Worm (Caenorhabditis elegans): ENCODE data around the gene F40B5.2.

F40B5.2 gene

DNA sequence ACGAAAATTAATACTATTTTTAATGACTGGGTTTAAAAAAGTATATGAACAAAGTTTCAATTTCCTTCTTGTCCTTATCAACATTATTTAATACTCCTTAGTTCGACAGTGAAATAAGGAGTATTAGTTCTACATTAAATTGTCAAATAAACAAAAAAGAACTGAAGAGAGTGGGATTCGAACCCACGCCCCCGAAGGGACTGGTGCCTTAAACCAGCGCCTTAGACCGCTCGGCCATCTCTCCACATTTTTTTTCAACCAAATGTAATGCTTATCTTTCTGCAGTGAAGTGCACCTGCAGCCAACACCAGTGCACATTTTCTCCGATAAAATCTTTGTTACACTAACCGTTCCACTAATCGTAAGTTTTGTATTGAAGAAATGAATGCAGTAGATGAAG is 51.6 kb downstream of the F40B5.2 start (continued):
- TF ChIP-seq ztf-22 (GFP tag; optimal IDR thresholded peaks at IDR 0.05) (no peak), F57C9.4 (tag; optimal IDR thresholded peaks at IDR 0.05) (no peak), dpl-1 (GFP tag; optimal IDR thresholded peaks at IDR 0.05) (no peak), lin-40 (tag; optimal IDR thresholded peaks at IDR 0.05) (no peak), ztf-18 (tag; optimal IDR thresholded peaks at IDR 0.05) (peak; percentile 36), K11D2.4 (GFP tag; IDR thresholded peaks at IDR 0.05) (no peak), lag-1 (GFP tag; IDR thresholded peaks at IDR 0.05) (no peak), nfya-2 (GFP tag; IDR thresholded peaks at IDR 0.05) (no peak), fkh-3 (tag; optimal IDR thresholded peaks at IDR 0.05) (no peak), ccch-3 (GFP tag; optimal IDR thresholded peaks at IDR 0.05) (no peak), F22D6.2 (tag; optimal IDR thresholded peaks at IDR 0.05) (no peak), nhr-27 (tag; optimal IDR thresholded peaks at IDR 0.05) (no peak), lin-26 (GFP tag; IDR thresholded peaks at IDR 0.05) (peak; percentile 69; the same call in 1 of the 2 replicates), lsl-1 (GFP tag; optimal IDR thresholded peaks at IDR 0.05) (no peak), ceh-100 (GFP tag; IDR thresholded peaks at IDR 0.05) (no peak), nhr-80 (tag; optimal IDR thresholded peaks at IDR 0.05) (peak; percentile 12), C17E4.6 (GFP tag; IDR thresholded peaks at IDR 0.05) (no peak), nhr-179 (tag; optimal IDR thresholded peaks at IDR 0.05) (no peak), bed-1 (GFP tag; IDR thresholded peaks at IDR 0.05) (no peak), ztf-25 (GFP tag; IDR thresholded peaks at IDR 0.05) (no peak), madf-10 (tag; optimal IDR thresholded peaks at IDR 0.05) (peak; percentile 14), hmg-1.2 (GFP tag; IDR thresholded peaks at IDR 0.05) (peak; percentile 65), F10E7.11 (tag; optimal IDR thresholded peaks at IDR 0.05) (no peak), F52B5.7 (tag; optimal IDR thresholded peaks at IDR 0.05) (no peak), hlh-12 (tag; optimal IDR thresholded peaks at IDR 0.05) (no peak), madf-6 (GFP tag; IDR thresholded peaks at IDR 0.05) (no peak), B0261.1 (tag; optimal IDR thresholded peaks at IDR 0.05) (peak; percentile 81), snpc-3.4 (tag; optimal IDR thresholded peaks at IDR 0.05) (peak; percentile 34), Y79H2A.3 (GFP tag; conservative IDR thresholded peaks at IDR 0.05) (no peak), xnd-1 (tag; optimal IDR thresholded peaks at IDR 0.05) (no peak), die-1 (tag; optimal IDR thresholded peaks at IDR 0.05) (peak; percentile 57), nfya-1 (tag; optimal IDR thresholded peaks at IDR 0.05; ENCODE audit: borderline replicate concordance, insufficient read depth) (no peak), snpc-1.3 (tag; optimal IDR thresholded peaks at IDR 0.05; ENCODE audit: insufficient read depth) (peak; percentile 34)
